Worm (Caenorhabditis elegans) whole organism, L1 larva: ENCODE data around the gene F54D5.17.

Experiments used
- C04F5.9 ChIP-seq: sonication (generic microtip); optimal IDR thresholded peaks from 2 replicates; lab custom pipeline; 2016; ENCODE audit warnings: missing genetic modification characterization, missing compliant biosample characterization
- F16B12.6 ChIP-seq: fragments of 150-350 bp; optimal IDR thresholded peaks from 2 replicates; lab custom pipeline; 2014; ENCODE audit warnings: missing biosample characterization, missing genetic modification characterization
- aha-1 ChIP-seq: fragments of 150-350 bp; optimal IDR thresholded peaks from 2 replicates; lab custom pipeline; 2014; ENCODE audit warnings: missing biosample characterization, missing genetic modification characterization
- alr-1 ChIP-seq: fragments of 200-800 bp; sonication (Bioruptor generic); optimal IDR thresholded peaks from 2 replicates; lab custom pipeline; 2018; ENCODE audit warnings: borderline replicate concordance, mild to moderate bottlenecking, missing genetic modification characterization, missing compliant biosample characterization
- aly-2 ChIP-seq: fragments of 150-350 bp; optimal IDR thresholded peaks from 2 replicates; lab custom pipeline; 2014; ENCODE audit warnings: missing biosample characterization, missing genetic modification characterization
- ceh-63 ChIP-seq: fragments of 200-800 bp; sonication (Bioruptor generic); optimal IDR thresholded peaks from 2 replicates; lab custom pipeline; 2018; ENCODE audit warnings: mild to moderate bottlenecking, missing genetic modification characterization, missing compliant biosample characterization
- efl-1 ChIP-seq, 4 experiments: fragments of 150-350 bp; optimal IDR thresholded peaks in 3 of 4; peaks in 1 of 4; 1 replicate in 1 of 4; 2 replicates in 3 of 4; lab custom pipeline; 2014; ENCODE audit warnings: missing biosample characterization in 2 of 4, missing genetic modification characterization in 2 of 4, missing genetic modification reagents in 2 of 4
- elt-2 ChIP-seq: sonication (generic microtip); optimal IDR thresholded peaks from 2 replicates; lab custom pipeline; 2016; ENCODE audit warnings: missing genetic modification characterization, mild to moderate bottlenecking, inconsistent platforms, missing compliant biosample characterization, missing genetic modification reagents
- elt-3 ChIP-seq, 6 experiments: fragments of 150-350 bp in 1 of 6; sonication (generic microtip); optimal IDR thresholded peaks; 2 replicates each; lab custom pipeline; 2017 to 2018; ENCODE audit warnings: missing biosample characterization in 6 of 6, missing genetic modification characterization in 6 of 6, inconsistent platforms in 1 of 6
- fkh-10 ChIP-seq: sonication (generic microtip); optimal IDR thresholded peaks from 2 replicates; lab custom pipeline; 2017; ENCODE audit warnings: missing biosample characterization, missing genetic modification reagents, missing genetic modification characterization
- fkh-4 ChIP-seq: sonication (generic microtip); optimal IDR thresholded peaks from 2 replicates; lab custom pipeline; 2016; ENCODE audit warnings: missing compliant biosample characterization, missing genetic modification characterization, borderline replicate concordance
- fos-1 ChIP-seq: fragments of 150-350 bp; optimal IDR thresholded peaks from 2 replicates; lab custom pipeline; 2014; ENCODE audit warnings: missing biosample characterization, missing genetic modification characterization
- hlh-4 ChIP-seq: sonication (generic microtip); optimal IDR thresholded peaks from 2 replicates; lab custom pipeline; 2016; ENCODE audit warnings: mild to moderate bottlenecking, missing genetic modification characterization, missing compliant biosample characterization
- hpl-2 ChIP-seq: fragments of 150-350 bp; optimal IDR thresholded peaks from 2 replicates; lab custom pipeline; 2014; ENCODE audit warnings: missing biosample characterization, missing genetic modification reagents, missing genetic modification characterization
- irx-1 ChIP-seq: sonication (generic microtip); optimal IDR thresholded peaks from 2 replicates; lab custom pipeline; 2016; ENCODE audit warnings: missing genetic modification characterization, missing compliant biosample characterization
- isw-1 ChIP-seq: fragments of 200-800 bp; sonication (Bioruptor generic); IDR thresholded peaks from 2 replicates; pipeline ENCODE4 v1.3.6; 2022; ENCODE audit warnings: missing genetic modification characterization, missing compliant biosample characterization
- jun-1 ChIP-seq: fragments of 150-350 bp; optimal IDR thresholded peaks from 2 replicates; lab custom pipeline; 2014; ENCODE audit warnings: missing biosample characterization, missing genetic modification reagents, missing genetic modification characterization
- lin-13 ChIP-seq: fragments of 150-350 bp; optimal IDR thresholded peaks from 2 replicates; lab custom pipeline; 2014; ENCODE audit warnings: missing biosample characterization, missing genetic modification reagents, missing genetic modification characterization
- lin-14 ChIP-seq: fragments of 200-800 bp; sonication (Bioruptor generic); optimal IDR thresholded peaks from 2 replicates; lab custom pipeline; 2018; ENCODE audit warnings: mild to moderate bottlenecking, missing genetic modification characterization, moderate library complexity, missing compliant biosample characterization
- lin-35 ChIP-seq, 2 experiments: fragments of 150-350 bp; optimal IDR thresholded peaks; 2 replicates each; lab custom pipeline; 2014; ENCODE audit warnings: missing biosample characterization in 2 of 2, missing genetic modification characterization in 2 of 2, missing genetic modification reagents in 2 of 2
- mdl-1 ChIP-seq, 2 experiments: fragments of 150-350 bp; optimal IDR thresholded peaks; 2 replicates each; lab custom pipeline; 2014 to 2017; ENCODE audit warnings: missing biosample characterization in 2 of 2, missing genetic modification characterization in 2 of 2, inconsistent platforms in 1 of 2
- mep-1 ChIP-seq: fragments of 150-350 bp; optimal IDR thresholded peaks from 2 replicates; lab custom pipeline; 2014; ENCODE audit warnings: missing biosample characterization, missing genetic modification characterization
- nhr-19 ChIP-seq: fragments of 200-800 bp; sonication (Bioruptor generic); conservative IDR thresholded peaks from 2 replicates; pipeline ENCODE4 v1.3.6; 2022; ENCODE audit warnings: missing genetic modification characterization, missing compliant biosample characterization
- nhr-20 ChIP-seq: sonication (generic microtip); optimal IDR thresholded peaks from 2 replicates; lab custom pipeline; 2016; ENCODE audit warnings: mild to moderate bottlenecking, missing genetic modification characterization, missing compliant biosample characterization
- nhr-237 ChIP-seq: fragments of 150-350 bp; optimal IDR thresholded peaks from 2 replicates; lab custom pipeline; 2014; ENCODE audit warnings: missing biosample characterization, missing genetic modification characterization
- nhr-47 ChIP-seq: sonication (generic microtip); optimal IDR thresholded peaks from 2 replicates; lab custom pipeline; 2016; ENCODE audit warnings: mild to moderate bottlenecking, missing genetic modification characterization, moderate library complexity, missing compliant biosample characterization
- nhr-71 ChIP-seq: sonication (generic microtip); optimal IDR thresholded peaks from 2 replicates; lab custom pipeline; 2016; ENCODE audit warnings: mild to moderate bottlenecking, missing genetic modification characterization, moderate library complexity, missing compliant biosample characterization
- nhr-76 ChIP-seq: sonication (generic microtip); optimal IDR thresholded peaks from 2 replicates; lab custom pipeline; 2017; ENCODE audit warnings: missing biosample characterization, missing genetic modification characterization
- nhr-77 ChIP-seq: fragments of 150-350 bp; optimal IDR thresholded peaks from 2 replicates; lab custom pipeline; 2014; ENCODE audit warnings: missing biosample characterization, missing genetic modification characterization
- nhr-85 ChIP-seq: sonication (generic microtip); peaks from one replicate; lab custom pipeline; 2016; ENCODE audit warnings: missing genetic modification characterization, inconsistent platforms, missing compliant biosample characterization
- pag-3 ChIP-seq: sonication (generic microtip); optimal IDR thresholded peaks from 2 replicates; lab custom pipeline; 2017; ENCODE audit warnings: missing genetic modification characterization, mild to moderate bottlenecking, missing compliant biosample characterization, antibody characterized with exemption, borderline replicate concordance; ENCODE audit not compliant: insufficient read depth
- pax-3 ChIP-seq: fragments of 200-800 bp; sonication (Bioruptor generic); optimal IDR thresholded peaks from 2 replicates; lab custom pipeline; 2018; ENCODE audit warnings: mild to moderate bottlenecking, missing genetic modification characterization, moderate library complexity, missing compliant biosample characterization
- pqm-1 ChIP-seq: sonication (generic microtip); optimal IDR thresholded peaks from 3 replicates; lab custom pipeline; 2017; ENCODE audit warnings: missing biosample characterization, missing genetic modification characterization
- skn-1 ChIP-seq: fragments of 150-350 bp; optimal IDR thresholded peaks from 2 replicates; lab custom pipeline; 2014; ENCODE audit warnings: missing biosample characterization, missing genetic modification characterization
- sup-37 ChIP-seq: fragments of 200-800 bp; sonication (Bioruptor generic); optimal IDR thresholded peaks from 2 replicates; lab custom pipeline; 2018; ENCODE audit warnings: mild to moderate bottlenecking, missing genetic modification characterization, missing compliant biosample characterization
- tlp-1 ChIP-seq: fragments of 150-350 bp; optimal IDR thresholded peaks from 2 replicates; lab custom pipeline; 2014; ENCODE audit warnings: missing biosample characterization, missing genetic modification characterization
- unc-130 ChIP-seq: fragments of 150-350 bp; optimal IDR thresholded peaks from 2 replicates; lab custom pipeline; 2017; ENCODE audit warnings: missing biosample characterization, missing genetic modification characterization, inconsistent platforms
- unc-30 ChIP-seq: sonication (generic microtip); optimal IDR thresholded peaks from 2 replicates; lab custom pipeline; 2017; ENCODE audit warnings: missing biosample characterization, missing genetic modification characterization
- unc-98 ChIP-seq: fragments of 200-800 bp; sonication (Bioruptor generic); IDR thresholded peaks from 2 replicates; pipeline ENCODE4 v1.3.6; 2022; ENCODE audit warnings: missing genetic modification characterization, missing compliant biosample characterization
- vab-15 ChIP-seq: sonication (generic microtip); optimal IDR thresholded peaks from 2 replicates; lab custom pipeline; 2017; ENCODE audit warnings: missing genotype, mild to moderate bottlenecking, missing genetic modification characterization, missing compliant biosample characterization
- ztf-11 ChIP-seq, 2 experiments: sonication (generic microtip); optimal IDR thresholded peaks; 2 replicates each; lab custom pipeline; 2016 to 2017; ENCODE audit warnings: missing genetic modification characterization in 2 of 2, missing biosample characterization in 1 of 2, missing compliant biosample characterization in 1 of 2

The F54D5.17 gene

ce11 chrII:11569213-11569868, 12.9 kb downstream of the F54D5.17 start, which contains the start of the genes F54D5.23 and F54D5.4:
TSS of gene F54D5.23 (minus strand) at chrII:11569287.
TSS of gene F54D5.4 (plus strand) at chrII:11569818.
- TF ChIP-seq pag-3 (tag; lab: Kevin White, UChicago) (no peak), C04F5.9 (tag; lab: Kevin White, UChicago) (no peak), sup-37 (GFP tag; lab: Kevin White, UChicago) (no peak), aly-2 (no peak), F16B12.6 (no peak), jun-1 (no peak), nhr-237 (tag; lab: Kevin White, UChicago) (no peak), fkh-4 (no peak), nhr-76 (tag; lab: Kevin White, UChicago) (no peak), ztf-11 (tag; optimal IDR thresholded peaks at IDR 0.05; lab: Kevin White, UChicago) (no peak), nhr-71 (tag; lab: Kevin White, UChicago) (no peak), efl-1 (optimal IDR thresholded peaks at IDR 0.05; lab: Kevin White, UChicago) (no peak), efl-1 (GFP tag; optimal IDR thresholded peaks at IDR 0.05 in 1 of 2; lab: Kevin White, UChicago) (no peak), fos-1 (no peak), lin-13 (GFP tag; lab: Kevin White, UChicago) (no peak), lin-35 (GFP tag; optimal IDR thresholded peaks at IDR 0.05; lab: Kevin White, UChicago) (no peak), ceh-63 (GFP tag; lab: Kevin White, UChicago) (no peak), pqm-1 (tag; lab: Kevin White, UChicago) (no peak), nhr-77 (no peak)

- TF ChIP-seq hpl-2 (GFP tag; lab: Kevin White, UChicago): no peak
- TF ChIP-seq lin-35 (GFP tag; optimal IDR thresholded peaks at IDR 0.05; lab: Kevin White, UChicago): peak in 1 of 2 experiments; percentile 5
- no peak for TF ChIP-seq efl-1 (optimal IDR thresholded peaks at IDR 0.05; lab: Kevin White, UChicago)
- peak in 1 of 2 experiments; percentile 14 for TF ChIP-seq efl-1 (GFP tag; optimal IDR thresholded peaks at IDR 0.05 in 1 of 2; lab: Kevin White, UChicago)
- TF ChIP-seq elt-2: peak; percentile 30
Measured at ce11 chrII:11571260-11571854, 14.9 kb downstream of the F54D5.17 start, which contains the start of gene F54D5.3. TSS of gene F54D5.3 (plus strand) at chrII:11571805.

ce11 chrII:11572944-11573343, 16.5 kb downstream of the F54D5.17 start, which contains the start of gene F54D5.2:
TSS of gene F54D5.2 (plus strand) at chrII:11573180.
- TF ChIP-seq irx-1 (tag; lab: Kevin White, UChicago) (no peak), nhr-20 (tag; lab: Kevin White, UChicago) (no peak), unc-98 (GFP tag; lab: Robert Waterston, UW) (no peak), mep-1 (tag; lab: Kevin White, UChicago) (no peak), aly-2 (no peak), nhr-77 (no peak), nhr-76 (tag; lab: Kevin White, UChicago) (no peak), fkh-10 (no peak), sup-37 (GFP tag; lab: Kevin White, UChicago) (no peak), tlp-1 (tag; lab: Kevin White, UChicago) (no peak), mdl-1 (tag; optimal IDR thresholded peaks at IDR 0.05; lab: Kevin White, UChicago) (no peak), lin-14 (no peak)

ce11 chrII:11577397-11577796, 21.0 kb downstream of the F54D5.17 start, which contains the start of gene pcs-1:
TSS of gene pcs-1 (minus strand) at chrII:11577740.
- no peak for TF ChIP-seq nhr-77
- TF ChIP-seq lin-35 (GFP tag; optimal IDR thresholded peaks at IDR 0.05; lab: Kevin White, UChicago): no peak
- no peak for TF ChIP-seq nhr-19
- TF ChIP-seq elt-3 (tag; optimal IDR thresholded peaks at IDR 0.05; lab: Kevin White, UChicago): no peak
- TF ChIP-seq lin-14: peak; percentile 27

ce11 chrII:11577861-11578260, 21.4 kb downstream of the F54D5.17 start:
- TF ChIP-seq F16B12.6: no peak
- no peak for TF ChIP-seq nhr-85 (tag; lab: Kevin White, UChicago)
- no peak for TF ChIP-seq ceh-63 (GFP tag; lab: Kevin White, UChicago)
- TF ChIP-seq hlh-4: no peak
- no peak for TF ChIP-seq isw-1
- no peak for TF ChIP-seq unc-130 (tag; lab: Kevin White, UChicago)
- TF ChIP-seq fos-1: no peak
- TF ChIP-seq alr-1 (tag; lab: Kevin White, UChicago): no peak
- TF ChIP-seq lin-14: no peak
- TF ChIP-seq nhr-47 (tag; lab: Kevin White, UChicago): no peak
- TF ChIP-seq unc-30 (tag; lab: Kevin White, UChicago): no peak
- TF ChIP-seq vab-15 (tag; lab: Kevin White, UChicago): no peak
- TF ChIP-seq skn-1 (tag; lab: Kevin White, UChicago): no peak
- TF ChIP-seq aha-1 (tag; lab: Kevin White, UChicago): no peak
- TF ChIP-seq pax-3: no peak
- no peak for TF ChIP-seq lin-13 (GFP tag; lab: Kevin White, UChicago)
- TF ChIP-seq C04F5.9 (tag; lab: Kevin White, UChicago): no peak
